Fruit fly (Drosophila melanogaster) whole organism, prepupa: ENCODE results near the gene Ir7g.

Source experiments
- CG10631 ChIP-seq: fragments of 200-800 bp; sonication (Bioruptor generic); optimal IDR thresholded peaks from 2 replicates; lab custom pipeline; 2016; ENCODE audit warnings: missing biosample characterization, missing genetic modification characterization
- CG11762 ChIP-seq: fragments of 200-800 bp; sonication (Bioruptor generic); optimal IDR thresholded peaks from 3 replicates; lab custom pipeline; 2016; ENCODE audit warnings: missing biosample characterization, missing genetic modification characterization; ENCODE audit not compliant: insufficient read depth
- CG11902 ChIP-seq: fragments of 200-800 bp; sonication (Bioruptor generic); optimal IDR thresholded peaks from 3 replicates; lab custom pipeline; 2016; ENCODE audit warnings: missing biosample characterization, missing genetic modification characterization
- CG1621 ChIP-seq: fragments of 200-800 bp; sonication (Bioruptor generic); optimal IDR thresholded peaks from 3 replicates; lab custom pipeline; 2018; ENCODE audit warnings: missing biosample characterization, mild to moderate bottlenecking, missing genetic modification characterization
- CG16779 ChIP-seq: fragments of 200-800 bp; sonication (Bioruptor generic); optimal IDR thresholded peaks from 3 replicates; lab custom pipeline; 2017; ENCODE audit warnings: missing biosample characterization, mild to moderate bottlenecking, missing genetic modification characterization
- CG3032 ChIP-seq: fragments of 200-800 bp; optimal IDR thresholded peaks from 2 replicates; lab custom pipeline; 2019; ENCODE audit warnings: missing biosample characterization, mild to moderate bottlenecking, missing genetic modification characterization, moderate library complexity
- CG31627 ChIP-seq: fragments of 200-800 bp; sonication (Bioruptor generic); optimal IDR thresholded peaks from 3 replicates; lab custom pipeline; 2016; ENCODE audit warnings: missing biosample characterization, missing genetic modification characterization
- CG34406 ChIP-seq: fragments of 200-800 bp; sonication (Bioruptor generic); optimal IDR thresholded peaks from 3 replicates; lab custom pipeline; 2016; ENCODE audit warnings: missing biosample characterization, missing genetic modification characterization
- CG3919 ChIP-seq: fragments of 200-800 bp; sonication (Bioruptor generic); optimal IDR thresholded peaks from 3 replicates; lab custom pipeline; 2016; ENCODE audit warnings: missing biosample characterization, missing genetic modification characterization
- CG4318 ChIP-seq: fragments of 200-800 bp; sonication (Bioruptor generic); optimal IDR thresholded peaks from 3 replicates; lab custom pipeline; 2017; ENCODE audit warnings: missing biosample characterization, mild to moderate bottlenecking, missing genetic modification characterization
- CG6163 ChIP-seq: fragments of 200-800 bp; sonication (Bioruptor generic); IDR thresholded peaks from 3 replicates; pipeline ENCODE4 v1.3.6; 2022; ENCODE audit warnings: missing biosample characterization, missing genetic modification characterization
- CG6276 ChIP-seq: fragments of 200-800 bp; sonication (Bioruptor generic); optimal IDR thresholded peaks from 2 replicates; lab custom pipeline; 2017; ENCODE audit warnings: missing biosample characterization, mild to moderate bottlenecking, missing genetic modification characterization
- CG6792 ChIP-seq: fragments of 200-800 bp; sonication (Bioruptor generic); optimal IDR thresholded peaks from 3 replicates; lab custom pipeline; 2016; ENCODE audit warnings: missing biosample characterization, missing genetic modification characterization
- CG6808 ChIP-seq: fragments of 200-800 bp; sonication (Bioruptor generic); optimal IDR thresholded peaks from 3 replicates; lab custom pipeline; 2017; ENCODE audit warnings: missing biosample characterization, missing genetic modification characterization, mild to moderate bottlenecking, moderate library complexity, missing genetic modification reagents
- CG7368 ChIP-seq: fragments of 200-800 bp; sonication (Bioruptor generic); optimal IDR thresholded peaks from 3 replicates; lab custom pipeline; 2016; ENCODE audit warnings: missing biosample characterization, missing genetic modification characterization
- CG8119 ChIP-seq: fragments of 200-800 bp; sonication (Bioruptor generic); IDR thresholded peaks from 3 replicates; pipeline ENCODE4 v1.3.6; 2022; ENCODE audit warnings: missing biosample characterization, missing genetic modification characterization
- CG8319 ChIP-seq: fragments of 200-800 bp; sonication (Bioruptor generic); optimal IDR thresholded peaks from 3 replicates; lab custom pipeline; 2016; ENCODE audit warnings: missing biosample characterization, missing genetic modification characterization
- CG8632 ChIP-seq: fragments of 200-800 bp; sonication (Bioruptor generic); optimal IDR thresholded peaks from 3 replicates; lab custom pipeline; 2016; ENCODE audit warnings: missing biosample characterization, missing genetic modification characterization
- CG9139 ChIP-seq: fragments of 200-800 bp; sonication (Bioruptor generic); optimal IDR thresholded peaks from 3 replicates; lab custom pipeline; 2017; ENCODE audit warnings: missing biosample characterization, mild to moderate bottlenecking, missing genetic modification characterization
- Eip78C ChIP-seq: fragments of 200-800 bp; sonication (Bioruptor generic); peaks from one replicate; lab custom pipeline; 2016; ENCODE audit warnings: missing biosample characterization, missing genetic modification characterization
- Ets21C ChIP-seq: fragments of 200-800 bp; sonication (Bioruptor generic); optimal IDR thresholded peaks from 3 replicates; lab custom pipeline; 2016; ENCODE audit warnings: missing biosample characterization, missing genetic modification characterization
- Ets96B ChIP-seq: fragments of 200-800 bp; optimal IDR thresholded peaks from 2 replicates; lab custom pipeline; 2019; ENCODE audit warnings: missing biosample characterization, mild to moderate bottlenecking, missing genetic modification characterization, moderate library complexity
- Gug ChIP-seq: fragments of 200-800 bp; sonication (Bioruptor generic); IDR thresholded peaks from 2 replicates; pipeline ENCODE4 v1.3.6; 2022; ENCODE audit warnings: missing biosample characterization, missing genetic modification characterization
- Hr38 ChIP-seq: sonication (Bioruptor generic); optimal IDR thresholded peaks from 2 replicates; lab custom pipeline; 2016; ENCODE audit warnings: missing biosample characterization, missing genetic modification characterization
- Hr4 ChIP-seq: fragments of 200-800 bp; sonication (Bioruptor generic); optimal IDR thresholded peaks from 3 replicates; lab custom pipeline; 2016; ENCODE audit warnings: missing biosample characterization, missing genetic modification characterization
- Smox ChIP-seq: fragments of 200-800 bp; sonication (Bioruptor generic); optimal IDR thresholded peaks from 3 replicates; lab custom pipeline; 2016; ENCODE audit warnings: missing biosample characterization, missing genetic modification characterization
- Sox14 ChIP-seq: fragments of 200-800 bp; sonication (Bioruptor generic); optimal IDR thresholded peaks from 3 replicates; lab custom pipeline; 2016; ENCODE audit warnings: missing biosample characterization, missing genetic modification characterization
- Sox15 ChIP-seq: fragments of 200-800 bp; sonication (Bioruptor generic); optimal IDR thresholded peaks from 3 replicates; lab custom pipeline; 2016; ENCODE audit warnings: missing biosample characterization, missing genetic modification characterization
- achi ChIP-seq: fragments of 200-800 bp; sonication (Bioruptor generic); optimal IDR thresholded peaks from 3 replicates; lab custom pipeline; 2016; ENCODE audit warnings: missing biosample characterization, missing genetic modification characterization
- cyc ChIP-seq: fragments of 200-800 bp; sonication (Bioruptor generic); optimal IDR thresholded peaks from 3 replicates; lab custom pipeline; 2016; ENCODE audit warnings: missing biosample characterization, missing genetic modification characterization
- dac ChIP-seq: fragments of 200-800 bp; sonication (Bioruptor generic); optimal IDR thresholded peaks from 2 replicates; lab custom pipeline; 2017; ENCODE audit warnings: missing biosample characterization, mild to moderate bottlenecking, missing genetic modification characterization
- dsx ChIP-seq: fragments of 200-800 bp; optimal IDR thresholded peaks from 3 replicates; lab custom pipeline; 2019; ENCODE audit warnings: missing biosample characterization, mild to moderate bottlenecking, missing genetic modification characterization, moderate library complexity; ENCODE audit not compliant: poor library complexity, severe bottlenecking
- eg ChIP-seq: fragments of 200-800 bp; sonication (Bioruptor generic); IDR thresholded peaks from 3 replicates; pipeline ENCODE4 v1.3.6; 2022; ENCODE audit warnings: missing biosample characterization, missing genetic modification characterization
- fd59A ChIP-seq: fragments of 200-800 bp; sonication (Bioruptor generic); optimal IDR thresholded peaks from 2 replicates; lab custom pipeline; 2017; ENCODE audit warnings: missing biosample characterization, mild to moderate bottlenecking, missing genetic modification characterization, missing genetic modification reagents
- fd85E ChIP-seq: fragments of 200-800 bp; sonication (Bioruptor generic); optimal IDR thresholded peaks from 3 replicates; lab custom pipeline; 2016; ENCODE audit warnings: missing biosample characterization, missing genetic modification characterization
- fkh ChIP-seq: fragments of 200-800 bp; sonication (Bioruptor generic); optimal IDR thresholded peaks from 3 replicates; lab custom pipeline; 2017; ENCODE audit warnings: missing biosample characterization, mild to moderate bottlenecking, missing genetic modification characterization, moderate library complexity
- lz ChIP-seq: fragments of 200-800 bp; sonication (Bioruptor generic); optimal IDR thresholded peaks from 3 replicates; lab custom pipeline; 2016; ENCODE audit warnings: missing biosample characterization, missing genetic modification characterization
- net ChIP-seq: fragments of 200-800 bp; sonication (Bioruptor generic); optimal IDR thresholded peaks from 3 replicates; lab custom pipeline; 2016; ENCODE audit warnings: missing biosample characterization, missing genetic modification characterization
- pdm3 ChIP-seq: fragments of 200-800 bp; sonication (Bioruptor generic); optimal IDR thresholded peaks from 3 replicates; lab custom pipeline; 2016; ENCODE audit warnings: missing biosample characterization, missing genetic modification characterization
- ss ChIP-seq, 2 experiments: fragments of 200-800 bp; sonication (Bioruptor generic); optimal IDR thresholded peaks; 2 replicates in 1 of 2; 3 replicates in 1 of 2; lab custom pipeline; 2017 to 2018; ENCODE audit warnings: mild to moderate bottlenecking in 2 of 2, missing biosample characterization in 2 of 2, missing genetic modification characterization in 2 of 2, moderate library complexity in 1 of 2
- svp ChIP-seq: fragments of 200-800 bp; sonication (Bioruptor generic); peaks from one replicate; lab custom pipeline; 2016; ENCODE audit warnings: missing biosample characterization, missing genetic modification characterization
- topi ChIP-seq: fragments of 200-800 bp; sonication (Bioruptor generic); optimal IDR thresholded peaks from 3 replicates; lab custom pipeline; 2016; ENCODE audit warnings: missing biosample characterization, missing genetic modification characterization
- vri ChIP-seq: fragments of 200-800 bp; sonication (Bioruptor generic); optimal IDR thresholded peaks from 3 replicates; lab custom pipeline; 2016; ENCODE audit warnings: missing biosample characterization, mild to moderate bottlenecking, missing genetic modification characterization

Ir7g gene

DNA sequence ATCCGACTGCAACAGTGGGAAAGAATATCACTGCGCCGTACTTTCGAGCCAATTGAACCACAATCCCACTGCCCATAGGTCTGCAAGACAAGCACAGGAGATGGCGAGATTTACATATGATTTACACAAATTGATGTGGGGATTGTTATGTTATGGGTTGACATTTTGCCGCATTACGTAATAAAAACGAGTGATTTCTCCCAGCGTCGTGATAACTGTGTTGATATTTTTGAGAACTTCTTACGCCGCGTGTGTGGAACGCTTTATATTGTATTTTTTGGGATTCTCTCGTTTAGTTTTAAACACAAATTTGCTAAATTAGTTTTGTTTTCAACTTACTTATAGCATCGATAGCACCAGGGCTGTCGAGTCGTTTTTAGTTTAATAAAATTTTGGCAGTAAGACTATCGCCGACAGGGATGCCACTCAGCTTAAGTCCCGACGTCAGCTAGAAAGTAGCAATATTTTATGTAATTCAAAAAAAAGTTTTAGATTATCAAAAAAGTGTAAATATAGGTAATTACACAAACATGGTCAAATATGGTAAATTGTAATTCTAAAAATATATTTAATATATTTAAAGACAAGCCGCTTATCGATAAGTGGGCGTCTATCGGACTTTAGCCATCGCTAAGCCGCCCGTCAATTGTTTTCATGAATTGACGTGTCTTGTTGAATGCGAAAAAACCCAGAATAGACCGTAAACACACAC lies 9.1 kb downstream of the Ir7g start, which contains the start of the genes CG45089, ND-MNLL and p115 (continued):
- peak; percentile 51 for TF ChIP-seq CG3032 (tag; lab: Kevin White, UChicago)
- TF ChIP-seq fkh, result no peak
- TF ChIP-seq CG7368, result no peak
- peak; percentile 70 for TF ChIP-seq vri (GFP tag; lab: Kevin White, UChicago)
- no peak for TF ChIP-seq CG6808
- peak; percentile 49; the same call in 2 of the 3 replicates for TF ChIP-seq eg (GFP tag; lab: Robert Waterston, UW)
- TF ChIP-seq CG11902 (GFP tag; lab: Kevin White, UChicago), result peak; percentile 1
- no peak for TF ChIP-seq CG8319
- peak; percentile 57 for TF ChIP-seq Smox
- TF ChIP-seq CG1621 (tag; lab: Kevin White, UChicago), result no peak
- TF ChIP-seq CG10631 (GFP tag; lab: Kevin White, UChicago), result peak; percentile 73
- peak; percentile 7 for TF ChIP-seq Sox14
- TF ChIP-seq CG3919 (GFP tag; lab: Kevin White, UChicago), result peak; percentile 59
- TF ChIP-seq Ets96B (tag; lab: Kevin White, UChicago), result peak; percentile 48
- peak; percentile 58 for TF ChIP-seq Eip78C
- TF ChIP-seq CG6163, result peak; percentile 56; the same call in 2 of the 3 replicates
- TF ChIP-seq CG34406, result peak; percentile 28
- no peak for TF ChIP-seq fd85E (GFP tag; lab: Kevin White, UChicago)
- TF ChIP-seq CG4318 (GFP tag; lab: Kevin White, UChicago), result no peak
- peak; percentile 43; the same call in 1 of the 3 replicates for TF ChIP-seq CG8119

dm6 chrX:7900659-7901058 lies 16.2 kb downstream of the Ir7g start:
- TF ChIP-seq svp (peak; percentile 38), CG8632 (GFP tag; lab: Kevin White, UChicago) (no peak)

dm6 chrX:7901153-7902038 lies 16.9 kb downstream of the Ir7g start, which contains the start of the genes RpS6 and bys:
Gene RpS6 (minus strand): TSS chrX:7901331.
Gene bys (plus strand): TSS chrX:7901880.
- TF ChIP-seq CG4318 (GFP tag; lab: Kevin White, UChicago) (no peak), net (GFP tag; lab: Kevin White, UChicago) (peak; percentile 64), CG31627 (GFP tag; lab: Kevin White, UChicago) (peak; percentile 40), fd59A (no peak), Gug (peak; percentile 15; the same call in 1 of the 2 replicates), CG6808 (peak; percentile 27), Sox15 (no peak), CG9139 (GFP tag; lab: Kevin White, UChicago) (peak; percentile 64), CG11762 (GFP tag; lab: Kevin White, UChicago) (no peak), Hr4 (GFP tag; lab: Kevin White, UChicago) (no peak), cyc (GFP tag; lab: Kevin White, UChicago) (peak; percentile 28), Smox (peak; percentile 30), ss (GFP tag; optimal IDR thresholded peaks at IDR 0.05; lab: Kevin White, UChicago) (peak; percentile 54 to 55), eg (GFP tag; lab: Robert Waterston, UW) (peak; percentile 46), lz (peak; percentile 38), dac (GFP tag; lab: Kevin White, UChicago) (no peak), fkh (peak; percentile 7), CG1621 (tag; lab: Kevin White, UChicago) (peak; percentile 11), dsx (no peak), CG6163 (peak; percentile 70), topi (GFP tag; lab: Kevin White, UChicago) (peak; percentile 36), Hr38 (GFP tag; lab: Kevin White, UChicago) (no peak), achi (GFP tag; lab: Kevin White, UChicago) (peak; percentile 38), fd85E (GFP tag; lab: Kevin White, UChicago) (peak; percentile 21), Ets21C (GFP tag; lab: Kevin White, UChicago) (peak; percentile 2), CG16779 (tag; lab: Kevin White, UChicago) (no peak), CG8632 (GFP tag; lab: Kevin White, UChicago) (peak; percentile 41), Sox14 (peak; percentile 42), CG10631 (GFP tag; lab: Kevin White, UChicago) (peak; percentile 47), pdm3 (peak; percentile 33), CG34406 (peak; percentile 31), CG6792 (GFP tag; lab: Kevin White, UChicago) (peak; percentile 16), CG7368 (peak; percentile 30), svp (peak; percentile 64), CG6276 (GFP tag; lab: Kevin White, UChicago) (peak; percentile 47)
